Fruit fly (Drosophila melanogaster): Measurements from ENCODE around the gene CG33061.

Gene CG33061

DNA sequence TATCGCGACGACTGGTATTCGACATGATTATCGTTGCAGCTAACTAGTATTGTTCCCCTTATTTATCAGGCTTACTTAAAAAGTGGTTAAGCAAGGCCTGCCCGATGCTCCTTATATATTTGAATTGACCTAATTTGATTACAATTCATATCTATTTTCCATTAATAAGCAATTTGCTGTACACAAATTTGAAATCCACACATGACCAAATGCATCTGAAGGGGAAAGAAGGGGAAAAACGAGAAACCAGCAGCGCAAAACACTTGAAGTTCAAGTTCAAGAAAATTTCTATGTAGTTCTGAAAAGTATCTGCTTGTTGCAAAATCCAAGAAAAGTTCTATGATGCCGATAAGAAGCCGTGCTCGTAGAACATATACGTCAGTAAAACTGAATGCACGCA is 2.9 kb upstream of the CG33061 start, which contains the start of the genes CG13040 and CG13039:
Gene CG13040, minus strand, starts transcription at position 101 of the 400 bp plus-strand sequence.
Gene CG13039, minus strand, starts transcription at position 106 of the 400 bp plus-strand sequence.
- no peak for TF ChIP-seq CG32772 (GFP tag; IDR thresholded peaks at IDR 0.05)
- TF ChIP-seq CG14441 (GFP tag; IDR thresholded peaks at IDR 0.05), result no peak
- no peak for TF ChIP-seq CTCF (GFP tag; optimal IDR thresholded peaks at IDR 0.05)
- no peak for TF ChIP-seq salm (tag; optimal IDR thresholded peaks at IDR 0.05)
- TF ChIP-seq CG10147 (GFP tag; optimal IDR thresholded peaks at IDR 0.05), result no peak
- TF ChIP-seq PHDP (tag; optimal IDR thresholded peaks at IDR 0.05), result no peak
- no peak for TF ChIP-seq pnt (GFP tag; optimal IDR thresholded peaks at IDR 0.05)
- no peak for TF ChIP-seq ap (GFP tag; IDR thresholded peaks at IDR 0.05)
- no peak for TF ChIP-seq Oli (tag; optimal IDR thresholded peaks at IDR 0.05)
- no peak for TF ChIP-seq CG31441 (GFP tag; IDR thresholded peaks at IDR 0.05)
- TF ChIP-seq BEAF-32 (GFP tag; optimal IDR thresholded peaks at IDR 0.05), result no peak
- TF ChIP-seq knrl (GFP tag; IDR thresholded peaks at IDR 0.05; ENCODE audit: partially characterized antibody), result no peak
- TF ChIP-seq gsb (GFP tag; IDR thresholded peaks at IDR 0.05), result no peak
- TF ChIP-seq Fer2 (tag; optimal IDR thresholded peaks at IDR 0.05), result no peak
- TF ChIP-seq chm (GFP tag; IDR thresholded peaks at IDR 0.05), result no peak
- TF ChIP-seq Usf (GFP tag; optimal IDR thresholded peaks at IDR 0.05), result no peak

DNA sequence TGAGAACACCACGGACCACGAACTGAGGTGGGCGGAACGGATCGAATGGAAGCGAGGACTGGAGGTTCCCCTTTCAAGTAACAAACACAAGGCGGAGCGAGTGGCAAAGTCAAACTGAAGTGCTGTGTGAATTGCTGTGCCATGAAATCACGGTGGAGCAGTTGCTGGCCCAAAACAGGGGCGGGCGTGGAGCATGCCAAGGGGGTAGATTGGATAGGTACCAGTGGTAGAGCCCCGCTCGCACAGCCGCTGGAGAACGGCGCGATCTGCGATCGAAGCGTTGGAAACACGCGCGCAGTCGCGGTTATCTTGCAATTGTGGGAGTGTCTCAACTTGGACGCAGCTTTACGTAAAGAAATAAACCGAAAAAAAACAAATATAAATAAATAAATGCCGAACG is 1.8 kb upstream of the CG33061 start, which contains the start of gene CG13038:
Gene CG13038, minus strand, starts transcription at position 118 of the 400 bp plus-strand sequence.
- TF ChIP-seq CG11456 (GFP tag; IDR thresholded peaks at IDR 0.05) (0 out of 3 replicates have a peak, but pooled peaks have one; percentile 24), CG32532 (GFP tag; IDR thresholded peaks at IDR 0.05) (peak; percentile 48), bowl (GFP tag; IDR thresholded peaks at IDR 0.05) (0 out of 2 replicates have a peak, but pooled peaks have one; percentile 10), Elba2 (GFP tag; optimal IDR thresholded peaks at IDR 0.05) (no peak), sd (tag; optimal IDR thresholded peaks at IDR 0.05) (peak; percentile 26), ci (GFP tag; IDR thresholded peaks at IDR 0.05) (0 out of 3 replicates have a peak, but pooled peaks have one; percentile 19), Ets65A (GFP tag) (peak; percentile 75), sqz (GFP tag; optimal IDR thresholded peaks at IDR 0.05) (peak; percentile 6), CG6175 (GFP tag; IDR thresholded peaks at IDR 0.05) (0 out of 3 replicates have a peak, but pooled peaks have one; percentile 23), CG7928 (GFP tag; optimal IDR thresholded peaks at IDR 0.05) (no peak), Hr3 (GFP tag; optimal IDR thresholded peaks at IDR 0.05) (no peak), dm (GFP tag; optimal IDR thresholded peaks at IDR 0.05) (no peak), pan (optimal IDR thresholded peaks at IDR 0.05) (no peak), pan (GFP tag; optimal IDR thresholded peaks at IDR 0.05 in 1 of 2, IDR thresholded peaks at IDR 0.05 in 1 of 2) (peak in 1 of 2 experiments; percentile 9), Rfx (GFP tag; IDR thresholded peaks at IDR 0.05) (peak; percentile 48; the same call in 1 of the 2 replicates), Mrtf (GFP tag; IDR thresholded peaks at IDR 0.05) (0 out of 3 replicates have a peak, but pooled peaks have one; percentile 29), Med (GFP tag) (peak; percentile 34), CG17829 (tag; optimal IDR thresholded peaks at IDR 0.05) (no peak), lmd (GFP tag; IDR thresholded peaks at IDR 0.05) (peak; percentile 13; the same call in 1 of the 2 replicates), CG14441 (GFP tag; IDR thresholded peaks at IDR 0.05) (peak; percentile 57), NFAT (GFP tag; IDR thresholded peaks at IDR 0.05) (peak; percentile 39; the same call in 1 of the 2 replicates), ase (GFP tag; IDR thresholded peaks at IDR 0.05) (0 out of 3 replicates have a peak, but pooled peaks have one; percentile 18), Dref (GFP tag; IDR thresholded peaks at IDR 0.05) (0 out of 2 replicates have a peak, but pooled peaks have one; percentile 13), CG8290 (GFP tag; optimal IDR thresholded peaks at IDR 0.05) (no peak), CG8290 (tag; optimal IDR thresholded peaks at IDR 0.05) (peak in 1 of 2 experiments; percentile 40), shn (GFP tag; optimal IDR thresholded peaks at IDR 0.05) (no peak), CG11085 (GFP tag; IDR thresholded peaks at IDR 0.05) (0 out of 2 replicates have a peak, but pooled peaks have one; percentile 35), CG15479 (GFP tag; optimal IDR thresholded peaks at IDR 0.05) (no peak)
